Worm (Caenorhabditis elegans) whole organism, late embryonic: ENCODE measurements around the gene sup-18.

ENCODE experiments used
- ceh-14 ChIP-seq: sonication (generic microtip); optimal IDR thresholded peaks from 2 replicates; lab custom pipeline; 2016; ENCODE audit warnings: missing genotype, missing genetic modification characterization, missing compliant biosample characterization
- ceh-19 ChIP-seq: fragments of 200-800 bp; sonication (Bioruptor generic); optimal IDR thresholded peaks from 2 replicates; lab custom pipeline; 2018; ENCODE audit warnings: mild to moderate bottlenecking, missing genetic modification characterization, missing compliant biosample characterization
- dmd-4 ChIP-seq: sonication (generic microtip); optimal IDR thresholded peaks from 2 replicates; lab custom pipeline; 2016; ENCODE audit warnings: borderline replicate concordance, missing genetic modification characterization, missing compliant biosample characterization
- elt-2 ChIP-seq: sonication (generic microtip); optimal IDR thresholded peaks from 2 replicates; lab custom pipeline; 2016; ENCODE audit warnings: missing genetic modification reagents, missing genetic modification characterization, missing compliant biosample characterization
- fkh-10 ChIP-seq: fragments of 150-350 bp; optimal IDR thresholded peaks from 2 replicates; lab custom pipeline; 2014; ENCODE audit warnings: missing biosample characterization, missing genetic modification reagents, missing genetic modification characterization
- pax-1 ChIP-seq: fragments of 150-350 bp; optimal IDR thresholded peaks from 2 replicates; lab custom pipeline; 2014; ENCODE audit warnings: missing biosample characterization, missing genetic modification characterization
- pha-2 ChIP-seq: sonication (generic microtip); optimal IDR thresholded peaks from 2 replicates; lab custom pipeline; 2017; ENCODE audit warnings: mild to moderate bottlenecking, missing genetic modification characterization, missing compliant biosample characterization
- pha-4 ChIP-seq: fragments of 150-350 bp; optimal IDR thresholded peaks from 2 replicates; lab custom pipeline; 2018; ENCODE audit warnings: missing biosample characterization, missing genetic modification reagents, missing genetic modification characterization

- TF ChIP-seq fkh-10 (no peak), pax-1 (tag; lab: Kevin White, UChicago) (no peak), dmd-4 (tag; lab: Kevin White, UChicago) (no peak), elt-2 (tag; lab: Kevin White, UChicago) (no peak), ceh-14 (tag; lab: Kevin White, UChicago) (no peak), pha-4 (tag; lab: Kevin White, UChicago) (no peak), ceh-19 (GFP tag; lab: Kevin White, UChicago) (no peak), pha-2 (no peak)
These were observed 1.5 kb upstream of the sup-18 start for ce11 chrIII:7880132-7880715.
